Worm (Caenorhabditis elegans): ENCODE measurements around the gene stg-2.
A peak's percentile ranks its signal among the peaks of the same experiment; 100 is the strongest.

DNA sequence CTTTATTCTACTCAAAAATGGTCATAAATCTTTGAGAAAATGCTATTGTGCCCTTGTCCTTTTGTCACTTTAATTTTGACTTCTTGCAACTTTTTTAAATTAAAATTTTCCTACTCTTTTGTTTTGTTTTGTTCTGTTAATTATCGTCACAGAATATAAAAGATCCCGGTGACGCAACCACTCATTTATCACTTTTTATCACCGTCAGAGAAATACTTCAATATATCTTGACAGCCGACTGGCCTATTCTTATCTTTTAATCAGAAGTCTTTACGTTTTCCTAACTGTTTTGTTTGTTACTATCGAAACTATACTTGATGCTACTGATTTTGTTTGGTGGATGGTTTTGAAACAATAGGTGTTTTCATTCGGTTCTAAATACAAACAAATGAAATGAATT lies 12.3 kb upstream of the stg-2 start:
- TF ChIP-seq zip-8 (tag; optimal IDR thresholded peaks at IDR 0.05) (peak; percentile 2), ztf-11 (tag; optimal IDR thresholded peaks at IDR 0.05) (no peak), ceh-43 (GFP tag; optimal IDR thresholded peaks at IDR 0.05) (no peak), lsy-2 (tag; optimal IDR thresholded peaks at IDR 0.05) (no peak), unc-62 (GFP tag; optimal IDR thresholded peaks at IDR 0.05) (no peak)
